Worm (Caenorhabditis elegans): ENCODE results near the gene F10D2.8.

ce11 chrV:7133963-7134362 is 16.6 kb downstream of the F10D2.8 start, which contains the start of gene F10D2.16:
- TF ChIP-seq dao-5 (tag; optimal IDR thresholded peaks at IDR 0.05) (no peak), W03F9.2 (tag; optimal IDR thresholded peaks at IDR 0.05) (no peak), him-1 (tag; optimal IDR thresholded peaks at IDR 0.05) (no peak)

Data from whole organism, L4/young adult.